Worm (Caenorhabditis elegans) whole organism, early embryonic: ENCODE data around the gene cyb-1.

Source experiments
- B0310.2 ChIP-seq: sonication (generic microtip); optimal IDR thresholded peaks from 2 replicates; lab custom pipeline; 2016; ENCODE audit warnings: mild to moderate bottlenecking, missing genetic modification characterization, missing compliant biosample characterization
- tbx-37 ChIP-seq: fragments of 200-800 bp; sonication (Bioruptor generic); conservative IDR thresholded peaks from 2 replicates; pipeline ENCODE4 v1.3.6; 2022; ENCODE audit warnings: missing genetic modification reagents, missing genetic modification characterization, missing compliant biosample characterization

DNA sequence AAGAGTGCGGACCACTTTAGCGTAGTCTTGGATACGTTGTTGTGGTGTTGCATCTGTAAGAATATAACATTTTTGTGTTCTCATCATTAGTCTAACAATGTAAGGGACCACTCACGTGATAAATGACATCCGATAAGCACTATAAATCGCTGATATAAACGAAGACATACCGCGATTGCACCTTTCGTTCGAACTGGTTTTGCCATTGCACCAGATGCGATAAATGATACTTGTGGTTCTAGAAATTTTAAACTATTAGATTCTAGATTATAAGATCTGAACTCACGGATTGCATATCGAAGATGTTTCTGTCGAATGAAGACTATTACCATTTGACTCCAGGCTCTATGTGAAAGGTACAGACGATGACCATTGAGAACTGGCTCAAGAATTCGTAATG, 36.3 kb downstream of the cyb-1 start:
- TF ChIP-seq B0310.2 = no peak
- TF ChIP-seq tbx-37 (GFP tag; lab: Robert Waterston, UW) = no peak
